Worm (Caenorhabditis elegans) whole organism, young adult: ENCODE results near the gene ZC513.14.

Experiments
- F10E7.11 ChIP-seq: sonication (generic microtip); optimal IDR thresholded peaks from 2 replicates; lab custom pipeline; 2017; ENCODE audit warnings: mild to moderate bottlenecking, missing genetic modification characterization, moderate library complexity, missing compliant biosample characterization
- F39B2.1 ChIP-seq: fragments of 200-800 bp; sonication (Bioruptor generic); IDR thresholded peaks from 2 replicates; pipeline ENCODE4 v1.3.6; 2022; ENCODE audit warnings: missing genetic modification reagents, missing genetic modification characterization, missing compliant biosample characterization
- F57C9.4 ChIP-seq: sonication (generic microtip); optimal IDR thresholded peaks from 2 replicates; lab custom pipeline; 2017; ENCODE audit warnings: mild to moderate bottlenecking, missing genetic modification characterization, missing compliant biosample characterization
- ama-1 ChIP-seq, 3 experiments: fragments of 150-350 bp in 1 of 3; sonication (generic microtip) in 2 of 3; optimal IDR thresholded peaks; 2 replicates each; lab custom pipeline; 2014 to 2018; ENCODE audit warnings: missing biosample characterization in 2 of 3, missing genetic modification characterization in 2 of 3, missing genetic modification reagents in 2 of 3
- efl-1 ChIP-seq: fragments of 150-350 bp; optimal IDR thresholded peaks from 2 replicates; lab custom pipeline; 2014; ENCODE audit warnings: missing biosample characterization, missing genetic modification reagents, missing genetic modification characterization
- egl-18 ChIP-seq: fragments of 200-800 bp; sonication (Bioruptor generic); IDR thresholded peaks from 2 replicates; pipeline ENCODE4 v1.3.6; 2022; ENCODE audit warnings: missing genetic modification reagents, missing genetic modification characterization, missing compliant biosample characterization
- gei-17 ChIP-seq: fragments of 200-800 bp; sonication (Bioruptor generic); optimal IDR thresholded peaks from 2 replicates; lab custom pipeline; 2018; ENCODE audit warnings: mild to moderate bottlenecking, missing genetic modification characterization, missing compliant biosample characterization
- lin-40 ChIP-seq: sonication (generic microtip); optimal IDR thresholded peaks from 2 replicates; lab custom pipeline; 2016; ENCODE audit warnings: missing genetic modification characterization, mild to moderate bottlenecking, missing compliant biosample characterization, missing genotype, missing genetic modification reagents
- madf-10 ChIP-seq: sonication (generic microtip); optimal IDR thresholded peaks from 2 replicates; lab custom pipeline; 2016; ENCODE audit warnings: mild to moderate bottlenecking, missing genetic modification characterization, missing compliant biosample characterization
- nhr-80 ChIP-seq: sonication (generic microtip); optimal IDR thresholded peaks from 2 replicates; lab custom pipeline; 2016; ENCODE audit warnings: missing genetic modification characterization, missing compliant biosample characterization
- pha-4 ChIP-seq: fragments of 150-350 bp; sonication (generic microtip); optimal IDR thresholded peaks from 2 replicates; lab custom pipeline; 2014; ENCODE audit warnings: missing biosample characterization, missing genetic modification reagents, missing genetic modification characterization
- sdz-38 ChIP-seq: sonication (generic microtip); optimal IDR thresholded peaks from 2 replicates; lab custom pipeline; 2016; ENCODE audit warnings: missing genotype, missing genetic modification characterization, missing compliant biosample characterization
- unc-62 ChIP-seq: fragments of 150-350 bp; optimal IDR thresholded peaks from 2 replicates; lab custom pipeline; 2014; ENCODE audit warnings: missing biosample characterization, missing genetic modification reagents, missing genetic modification characterization
- ztf-28 ChIP-seq: fragments of 200-800 bp; sonication (Bioruptor generic); IDR thresholded peaks from 2 replicates; pipeline ENCODE4 v1.3.6; 2022; ENCODE audit warnings: missing genetic modification reagents, missing genetic modification characterization, missing compliant biosample characterization

- TF ChIP-seq unc-62 (GFP tag; lab: Kevin White, UChicago) = no peak
- TF ChIP-seq gei-17 (GFP tag; lab: Kevin White, UChicago) = no peak
- no peak for TF ChIP-seq egl-18 (GFP tag; lab: Robert Waterston, UW)
- TF ChIP-seq F57C9.4 (tag; lab: Kevin White, UChicago) = no peak
- TF ChIP-seq ztf-28 = no peak
- no peak for TF ChIP-seq madf-10
- TF ChIP-seq nhr-80 = no peak
- TF ChIP-seq efl-1 (GFP tag; lab: Kevin White, UChicago) = no peak
- no peak for TF ChIP-seq ama-1 (optimal IDR thresholded peaks at IDR 0.05; lab: Kevin White, UChicago)
- TF ChIP-seq ama-1 (GFP tag; optimal IDR thresholded peaks at IDR 0.05; lab: Kevin White, UChicago) = no peak
- TF ChIP-seq F39B2.1 = no peak
- TF ChIP-seq sdz-38 (tag; lab: Kevin White, UChicago) = no peak
- TF ChIP-seq lin-40 (tag; lab: Kevin White, UChicago) = no peak
- no peak for TF ChIP-seq F10E7.11 (tag; lab: Kevin White, UChicago)
- no peak for TF ChIP-seq pha-4 (tag; lab: Kevin White, UChicago)
These were observed 9.1 kb upstream of the ZC513.14 start for ce11 chrV:8044957-8045356.
